Fruit fly (Drosophila melanogaster) whole organism, embryonic: Measurements from ENCODE around the gene CG1463.
A peak's percentile ranks its signal among the peaks of the same experiment; 100 is the strongest.

Experiments used
- Ada2b ChIP-seq: fragments of 200-800 bp; sonication (Bioruptor generic); IDR thresholded peaks from 2 replicates; pipeline ENCODE4 v1.3.6; 2022; ENCODE audit warnings: missing biosample characterization, missing genetic modification characterization
- Asciz ChIP-seq: fragments of 200-800 bp; sonication (Bioruptor generic); optimal IDR thresholded peaks from 2 replicates; lab custom pipeline; 2017; ENCODE audit warnings: missing biosample characterization, mild to moderate bottlenecking, missing genetic modification characterization, missing genetic modification reagents
- CG10979 ChIP-seq: fragments of 200-800 bp; sonication (Bioruptor generic); optimal IDR thresholded peaks from 2 replicates; lab custom pipeline; 2018; ENCODE audit warnings: missing biosample characterization, mild to moderate bottlenecking, missing genetic modification characterization, moderate library complexity
- CG11247 ChIP-seq: fragments of 200-800 bp; sonication (Bioruptor generic); IDR thresholded peaks from 2 replicates; pipeline ENCODE4 v1.3.6; 2022; ENCODE audit warnings: missing biosample characterization, missing genetic modification characterization
- CG11695 ChIP-seq: fragments of 200-800 bp; sonication (Bioruptor generic); IDR thresholded peaks from 3 replicates; pipeline ENCODE4 v1.3.6; 2022; ENCODE audit warnings: missing biosample characterization, missing genetic modification characterization
- CG12071 ChIP-seq: fragments of 200-800 bp; sonication (Bioruptor generic); optimal IDR thresholded peaks from 3 replicates; lab custom pipeline; 2018; ENCODE audit warnings: missing biosample characterization, mild to moderate bottlenecking, missing genetic modification characterization
- CG12155 ChIP-seq: fragments of 200-800 bp; sonication (Bioruptor generic); optimal IDR thresholded peaks from 3 replicates; lab custom pipeline; 2016; ENCODE audit warnings: missing biosample characterization, missing genetic modification characterization
- CG1233 ChIP-seq: fragments of 200-800 bp; sonication (Bioruptor generic); optimal IDR thresholded peaks from 4 replicates; lab custom pipeline; 2018; ENCODE audit warnings: missing biosample characterization, mild to moderate bottlenecking, missing genetic modification characterization
- CG12659 ChIP-seq: fragments of 200-800 bp; sonication (Bioruptor generic); optimal IDR thresholded peaks from 3 replicates; lab custom pipeline; 2017; ENCODE audit warnings: mild to moderate bottlenecking, missing biosample characterization, missing genetic modification reagents, missing genetic modification characterization
- CG4820 ChIP-seq: fragments of 200-800 bp; sonication (Bioruptor generic); optimal IDR thresholded peaks from 3 replicates; lab custom pipeline; 2016; ENCODE audit warnings: missing biosample characterization, missing genetic modification characterization
- CG5245 ChIP-seq: fragments of 200-800 bp; sonication (Bioruptor generic); optimal IDR thresholded peaks from 3 replicates; lab custom pipeline; 2016; ENCODE audit warnings: missing biosample characterization, missing genetic modification characterization
- CG6175 ChIP-seq: fragments of 200-800 bp; sonication (Bioruptor generic); IDR thresholded peaks from 3 replicates; pipeline ENCODE4 v1.3.6; 2022; ENCODE audit warnings: missing biosample characterization, missing genetic modification characterization
- CG6254 ChIP-seq: fragments of 200-800 bp; sonication (Bioruptor generic); optimal IDR thresholded peaks from 3 replicates; lab custom pipeline; 2017; ENCODE audit warnings: mild to moderate bottlenecking, missing biosample characterization, missing genetic modification reagents, missing genetic modification characterization
- CG6854 ChIP-seq: fragments of 200-800 bp; sonication (Bioruptor generic); optimal IDR thresholded peaks from 3 replicates; lab custom pipeline; 2017; ENCODE audit warnings: missing biosample characterization, mild to moderate bottlenecking, missing genetic modification characterization
- CG7271 ChIP-seq: fragments of 200-800 bp; sonication (Bioruptor generic); optimal IDR thresholded peaks from 2 replicates; lab custom pipeline; 2018; ENCODE audit warnings: missing biosample characterization, mild to moderate bottlenecking, missing genetic modification characterization, moderate library complexity
- CG7556 ChIP-seq: fragments of 200-800 bp; sonication (Bioruptor generic); optimal IDR thresholded peaks from 2 replicates; lab custom pipeline; 2017; ENCODE audit warnings: missing biosample characterization, mild to moderate bottlenecking, missing genetic modification characterization
- CG8089 ChIP-seq: fragments of 200-800 bp; sonication (Bioruptor generic); optimal IDR thresholded peaks from 3 replicates; lab custom pipeline; 2016; ENCODE audit warnings: missing biosample characterization, missing genetic modification characterization
- Dll ChIP-seq: fragments of 200-800 bp; sonication (Bioruptor generic); IDR thresholded peaks from 4 replicates; pipeline ENCODE4 v1.3.6; 2022; ENCODE audit warnings: missing biosample characterization, missing genetic modification characterization; ENCODE audit not compliant: partially characterized antibody
- ERR ChIP-seq: fragments of 200-800 bp; sonication (Bioruptor generic); optimal IDR thresholded peaks from 2 replicates; lab custom pipeline; 2016; ENCODE audit warnings: missing biosample characterization, missing genetic modification characterization
- Fer3 ChIP-seq: fragments of 200-800 bp; sonication (Bioruptor generic); optimal IDR thresholded peaks from 2 replicates; lab custom pipeline; 2018; ENCODE audit warnings: missing biosample characterization, mild to moderate bottlenecking, missing genetic modification characterization, moderate library complexity
- H2.0 ChIP-seq: fragments of 200-800 bp; sonication (Bioruptor generic); IDR thresholded peaks from 2 replicates; pipeline ENCODE4 v1.3.6; 2022; ENCODE audit warnings: missing biosample characterization, missing genetic modification characterization
- Hey ChIP-seq: fragments of 200-800 bp; sonication (Bioruptor generic); optimal IDR thresholded peaks from 3 replicates; lab custom pipeline; 2018; ENCODE audit warnings: missing biosample characterization, mild to moderate bottlenecking, missing genetic modification characterization
- MTF-1 ChIP-seq: fragments of 200-800 bp; sonication (Bioruptor generic); optimal IDR thresholded peaks from 2 replicates; lab custom pipeline; 2018; ENCODE audit warnings: missing biosample characterization, mild to moderate bottlenecking, missing genetic modification characterization, borderline replicate concordance
- Myb ChIP-seq: fragments of 200-800 bp; sonication (Bioruptor generic); optimal IDR thresholded peaks from 2 replicates; lab custom pipeline; 2016; ENCODE audit warnings: missing biosample characterization, missing genetic modification characterization
- Opbp ChIP-seq: fragments of 200-800 bp; sonication (Bioruptor generic); IDR thresholded peaks from 3 replicates; pipeline ENCODE4 v1.3.6; 2022; ENCODE audit warnings: missing biosample characterization, missing genetic modification characterization; ENCODE audit not compliant: partially characterized antibody
- Rfx ChIP-seq: fragments of 200-800 bp; sonication (Bioruptor generic); IDR thresholded peaks from 2 replicates; pipeline ENCODE4 v1.3.6; 2022; ENCODE audit warnings: missing biosample characterization, missing genetic modification characterization
- Sox100B ChIP-seq: fragments of 200-800 bp; sonication (Bioruptor generic); optimal IDR thresholded peaks from 3 replicates; lab custom pipeline; 2018; ENCODE audit warnings: missing biosample characterization, mild to moderate bottlenecking, missing genetic modification characterization
- Vsx1 ChIP-seq: fragments of 200-800 bp; sonication (Bioruptor generic); optimal IDR thresholded peaks from 2 replicates; lab custom pipeline; 2017; ENCODE audit warnings: missing biosample characterization, mild to moderate bottlenecking, missing genetic modification characterization, missing genetic modification reagents
- abd-A ChIP-seq: fragments of 200-800 bp; sonication (Bioruptor generic); optimal IDR thresholded peaks from 3 replicates; lab custom pipeline; 2019; ENCODE audit warnings: missing biosample characterization, mild to moderate bottlenecking, missing genetic modification characterization, moderate library complexity
- bcd ChIP-seq: fragments of 200-800 bp; sonication (Bioruptor generic); optimal IDR thresholded peaks from 2 replicates; lab custom pipeline; 2017; ENCODE audit warnings: missing biosample characterization, mild to moderate bottlenecking, missing genetic modification characterization
- br ChIP-seq: fragments of >200 bp; optimal IDR thresholded peaks from 2 replicates; lab custom pipeline; 2017
- cad ChIP-seq: fragments of >200 bp; optimal IDR thresholded peaks from 2 replicates; lab custom pipeline; 2017; ENCODE audit warnings: missing biosample characterization, missing genetic modification characterization
- cato ChIP-seq: fragments of 200-800 bp; sonication (Bioruptor generic); optimal IDR thresholded peaks from 2 replicates; lab custom pipeline; 2016; ENCODE audit warnings: missing biosample characterization, missing genetic modification characterization, borderline replicate concordance
- chn ChIP-seq: fragments of 200-800 bp; sonication (Bioruptor generic); optimal IDR thresholded peaks from 2 replicates; lab custom pipeline; 2016; ENCODE audit warnings: missing biosample characterization, missing genetic modification characterization
- dan ChIP-seq: fragments of 200-800 bp; sonication (Bioruptor generic); IDR thresholded peaks from 2 replicates; pipeline ENCODE4 v1.3.6; 2022; ENCODE audit warnings: missing biosample characterization, missing genetic modification characterization
- dpn ChIP-seq, 2 experiments: fragments of 200-800 bp; sonication (Bioruptor generic); optimal IDR thresholded peaks; 3 replicates each; lab custom pipeline; 2016; ENCODE audit warnings: missing biosample characterization in 2 of 2, missing genetic modification characterization in 2 of 2
- hb ChIP-seq: fragments of 200-800 bp; sonication (Bioruptor generic); IDR thresholded peaks from 3 replicates; pipeline ENCODE4 v1.3.6; 2022; ENCODE audit warnings: missing biosample characterization, missing genetic modification characterization; ENCODE audit not compliant: partially characterized antibody
- lbe ChIP-seq: fragments of 200-800 bp; sonication (Bioruptor generic); optimal IDR thresholded peaks from 2 replicates; lab custom pipeline; 2016; ENCODE audit warnings: missing biosample characterization, mild to moderate bottlenecking, missing genetic modification characterization
- lov ChIP-seq, 2 experiments: fragments of 200-800 bp in 1 of 2; fragments of >200 bp in 1 of 2; sonication (Bioruptor generic) in 1 of 2; IDR thresholded peaks in 1 of 2; optimal IDR thresholded peaks in 1 of 2; 2 replicates in 1 of 2; 3 replicates in 1 of 2; pipeline versions ENCODE4 v1.3.6 to Lab custom; 2017 to 2022; ENCODE audit warnings: missing biosample characterization in 1 of 2, missing genetic modification characterization in 1 of 2
- maf-S ChIP-seq: fragments of 200-800 bp; sonication (Bioruptor generic); optimal IDR thresholded peaks from 2 replicates; lab custom pipeline; 2016; ENCODE audit warnings: missing biosample characterization, missing genetic modification characterization
- mirr ChIP-seq: fragments of 200-800 bp; sonication (Bioruptor generic); optimal IDR thresholded peaks from 3 replicates; lab custom pipeline; 2018; ENCODE audit warnings: missing biosample characterization, mild to moderate bottlenecking, missing genetic modification characterization
- mld ChIP-seq: fragments of 200-800 bp; sonication (Bioruptor generic); IDR thresholded peaks from 3 replicates; pipeline ENCODE4 v1.3.6; 2022; ENCODE audit warnings: missing biosample characterization, missing genetic modification characterization; ENCODE audit not compliant: partially characterized antibody
- onecut ChIP-seq: fragments of 200-800 bp; sonication (Bioruptor generic); IDR thresholded peaks from 2 replicates; pipeline ENCODE4 v1.3.6; 2022; ENCODE audit warnings: missing biosample characterization, missing genetic modification characterization
- pum ChIP-seq: fragments of 200-800 bp; sonication (Bioruptor generic); optimal IDR thresholded peaks from 2 replicates; lab custom pipeline; 2016; ENCODE audit warnings: missing biosample characterization, missing genetic modification characterization
- sima ChIP-seq: fragments of 200-800 bp; sonication (Bioruptor generic); optimal IDR thresholded peaks from 2 replicates; lab custom pipeline; 2016; ENCODE audit warnings: missing biosample characterization, missing genetic modification characterization
- sob ChIP-seq: fragments of 200-800 bp; sonication (Bioruptor generic); IDR thresholded peaks from 2 replicates; pipeline ENCODE4 v1.3.6; 2022; ENCODE audit warnings: missing biosample characterization, missing genetic modification characterization
- sug ChIP-seq: fragments of 200-800 bp; optimal IDR thresholded peaks from 2 replicates; lab custom pipeline; 2019; ENCODE audit warnings: missing biosample characterization, mild to moderate bottlenecking, missing genetic modification characterization, moderate library complexity
- tap ChIP-seq: fragments of 200-800 bp; optimal IDR thresholded peaks from 3 replicates; lab custom pipeline; 2019; ENCODE audit warnings: missing biosample characterization, mild to moderate bottlenecking, missing genetic modification characterization, moderate library complexity
- toy ChIP-seq: fragments of 200-800 bp; sonication (Bioruptor generic); IDR thresholded peaks from 2 replicates; pipeline ENCODE4 v1.3.6; 2022; ENCODE audit warnings: missing biosample characterization, missing genetic modification characterization

The CG1463 gene

dm6 chrX:12631317-12632156 lies 20.1 kb upstream of the CG1463 start, which contains the start of gene Tomosyn (continued):
- TF ChIP-seq lbe (GFP tag; lab: Kevin White, UChicago) (no peak), Opbp (GFP tag; lab: Robert Waterston, UW) (peak; percentile 80), CG10979 (tag; lab: Kevin White, UChicago) (peak; percentile 37), maf-S (GFP tag; lab: Kevin White, UChicago) (peak; percentile 22), hb (GFP tag; lab: Robert Waterston, UW) (peak; percentile 73), CG6854 (GFP tag; lab: Kevin White, UChicago) (no peak), CG7271 (tag; lab: Kevin White, UChicago) (no peak), H2.0 (GFP tag; lab: Robert Waterston, UW) (peak; percentile 12; the same call in 1 of the 2 replicates), tap (tag; lab: Kevin White, UChicago) (no peak), sima (no peak), Rfx (GFP tag; lab: Robert Waterston, UW) (peak; percentile 53), chn (GFP tag; lab: Kevin White, UChicago) (peak; percentile 27), CG6254 (GFP tag; lab: Kevin White, UChicago) (no peak), toy (GFP tag; lab: Robert Waterston, UW) (no peak), onecut (no peak), sob (GFP tag; lab: Robert Waterston, UW) (peak; percentile 25; the same call in 1 of the 2 replicates), sug (peak; percentile 96), Myb (GFP tag; lab: Kevin White, UChicago) (peak; percentile 35), MTF-1 (GFP tag; lab: Kevin White, UChicago) (no peak), CG12659 (peak; percentile 66), CG12155 (GFP tag; lab: Kevin White, UChicago) (no peak), Asciz (GFP tag; lab: Kevin White, UChicago) (no peak), CG6175 (GFP tag; lab: Robert Waterston, UW) (no peak), mirr (no peak), Ada2b (GFP tag; lab: Robert Waterston, UW) (no peak), pum (peak; percentile 13), CG1233 (GFP tag; lab: Kevin White, UChicago) (no peak), abd-A (tag; lab: Kevin White, UChicago) (no peak), CG11695 (GFP tag; lab: Robert Waterston, UW) (no peak), CG5245 (GFP tag; lab: Kevin White, UChicago) (no peak), dan (GFP tag; lab: Robert Waterston, UW) (no peak), dpn (GFP tag; optimal IDR thresholded peaks at IDR 0.05; lab: Kevin White, UChicago) (peak; percentile 10 to 39), Dll (GFP tag; lab: Robert Waterston, UW) (peak; percentile 75), ERR (GFP tag; lab: Kevin White, UChicago) (no peak), CG4820 (GFP tag; lab: Kevin White, UChicago) (peak; percentile 3), br (lab: Kevin White, UChicago) (no peak), CG11247 (GFP tag; lab: Robert Waterston, UW) (no peak), lov (optimal IDR thresholded peaks at IDR 0.05; lab: Kevin White, UChicago) (no peak), lov (GFP tag; IDR thresholded peaks at IDR 0.05; lab: Robert Waterston, UW) (no peak), CG8089 (no peak), Fer3 (tag; lab: Kevin White, UChicago) (peak; percentile 7), cato (no peak), CG7556 (peak; percentile 23), CG12071 (GFP tag; lab: Kevin White, UChicago) (no peak), cad (no peak), Vsx1 (GFP tag; lab: Kevin White, UChicago) (no peak), mld (GFP tag; lab: Robert Waterston, UW) (peak; percentile 58; the same call in 1 of the 3 replicates), bcd (GFP tag; lab: Kevin White, UChicago) (peak; percentile 44), Sox100B (GFP tag; lab: Kevin White, UChicago) (no peak), Hey (tag; lab: Kevin White, UChicago) (no peak)
